Fruit fly (Drosophila melanogaster) whole organism, embryonic: Measurements from ENCODE around the gene CG7685.

Experiments used
- Asciz ChIP-seq: fragments of 200-800 bp; sonication (Bioruptor generic); optimal IDR thresholded peaks from 2 replicates; lab custom pipeline; 2017; ENCODE audit warnings: missing biosample characterization, mild to moderate bottlenecking, missing genetic modification characterization, missing genetic modification reagents
- CG1024 ChIP-seq: fragments of 200-800 bp; sonication (Bioruptor generic); IDR thresholded peaks from 2 replicates; pipeline ENCODE4 v1.3.6; 2022; ENCODE audit warnings: missing biosample characterization, missing genetic modification characterization
- CG11696 ChIP-seq: fragments of 200-800 bp; sonication (Bioruptor generic); IDR thresholded peaks from 2 replicates; pipeline ENCODE4 v1.3.6; 2022; ENCODE audit warnings: missing biosample characterization, missing genetic modification characterization
- CG12071 ChIP-seq: fragments of 200-800 bp; sonication (Bioruptor generic); optimal IDR thresholded peaks from 3 replicates; lab custom pipeline; 2018; ENCODE audit warnings: missing biosample characterization, mild to moderate bottlenecking, missing genetic modification characterization
- CG12155 ChIP-seq: fragments of 200-800 bp; sonication (Bioruptor generic); optimal IDR thresholded peaks from 3 replicates; lab custom pipeline; 2016; ENCODE audit warnings: missing biosample characterization, missing genetic modification characterization
- CG13123 ChIP-seq: fragments of 200-800 bp; sonication (Bioruptor generic); optimal IDR thresholded peaks from 2 replicates; lab custom pipeline; 2016; ENCODE audit warnings: missing biosample characterization, missing genetic modification characterization
- CG13775 ChIP-seq: fragments of 200-800 bp; sonication (Bioruptor generic); optimal IDR thresholded peaks from 3 replicates; lab custom pipeline; 2017; ENCODE audit warnings: missing biosample characterization, mild to moderate bottlenecking, missing genetic modification characterization
- CG15269 ChIP-seq: fragments of 200-800 bp; sonication (Bioruptor generic); optimal IDR thresholded peaks from 2 replicates; lab custom pipeline; 2018; ENCODE audit warnings: missing biosample characterization, mild to moderate bottlenecking, missing genetic modification characterization, moderate library complexity
- CG15514 ChIP-seq: fragments of 200-800 bp; sonication (Bioruptor generic); optimal IDR thresholded peaks from 3 replicates; lab custom pipeline; 2017; ENCODE audit warnings: missing biosample characterization, missing genetic modification characterization, mild to moderate bottlenecking, moderate library complexity, missing genetic modification reagents
- CG16779 ChIP-seq: fragments of 200-800 bp; sonication (Bioruptor generic); IDR thresholded peaks from 2 replicates; pipeline ENCODE4 v1.3.6; 2022; ENCODE audit warnings: missing biosample characterization, missing genetic modification characterization
- CG1792 ChIP-seq: fragments of 200-800 bp; sonication (Bioruptor generic); optimal IDR thresholded peaks from 2 replicates; lab custom pipeline; 2016; ENCODE audit warnings: missing biosample characterization, missing genetic modification characterization
- CG1832 ChIP-seq: fragments of 200-800 bp; sonication (Bioruptor generic); optimal IDR thresholded peaks from 2 replicates; lab custom pipeline; 2017; ENCODE audit warnings: missing biosample characterization, mild to moderate bottlenecking, missing genetic modification characterization, inconsistent platforms
- CG2129 ChIP-seq: fragments of 200-800 bp; sonication (Bioruptor generic); IDR thresholded peaks from 2 replicates; pipeline ENCODE4 v1.3.6; 2022; ENCODE audit warnings: missing biosample characterization, missing genetic modification characterization; ENCODE audit not compliant: partially characterized antibody
- CG2202 ChIP-seq: fragments of 200-800 bp; sonication (Bioruptor generic); optimal IDR thresholded peaks from 2 replicates; lab custom pipeline; 2018; ENCODE audit warnings: missing biosample characterization, mild to moderate bottlenecking, missing genetic modification characterization
- CG31441 ChIP-seq: fragments of 200-800 bp; sonication (Bioruptor generic); IDR thresholded peaks from 2 replicates; pipeline ENCODE4 v1.3.6; 2022; ENCODE audit warnings: missing biosample characterization, missing genetic modification characterization
- CG3726 ChIP-seq: fragments of 200-800 bp; sonication (Bioruptor generic); IDR thresholded peaks from 3 replicates; pipeline ENCODE4, ENCODE4 v1.3.6; 2022; ENCODE audit warnings: missing biosample characterization, missing genetic modification characterization
- CG4328 ChIP-seq: fragments of 200-800 bp; sonication (Bioruptor generic); optimal IDR thresholded peaks from 3 replicates; lab custom pipeline; 2017; ENCODE audit warnings: missing biosample characterization, missing genetic modification reagents, missing genetic modification characterization
- CG7271 ChIP-seq: fragments of 200-800 bp; sonication (Bioruptor generic); optimal IDR thresholded peaks from 2 replicates; lab custom pipeline; 2018; ENCODE audit warnings: missing biosample characterization, mild to moderate bottlenecking, missing genetic modification characterization, moderate library complexity
- CG7786 ChIP-seq: fragments of 200-800 bp; sonication (Bioruptor generic); optimal IDR thresholded peaks from 2 replicates; lab custom pipeline; 2016; ENCODE audit warnings: missing biosample characterization, missing genetic modification characterization
- CG9727 ChIP-seq: fragments of 200-800 bp; sonication (Bioruptor generic); optimal IDR thresholded peaks from 3 replicates; lab custom pipeline; 2017; ENCODE audit warnings: missing biosample characterization, mild to moderate bottlenecking, missing genetic modification characterization
- CG9817 ChIP-seq: fragments of 200-800 bp; sonication (Bioruptor generic); optimal IDR thresholded peaks from 2 replicates; lab custom pipeline; 2018; ENCODE audit warnings: missing biosample characterization, mild to moderate bottlenecking, missing genetic modification characterization, moderate library complexity
- D19A ChIP-seq: fragments of 200-800 bp; optimal IDR thresholded peaks from 3 replicates; lab custom pipeline; 2019; ENCODE audit warnings: missing biosample characterization, mild to moderate bottlenecking, missing genetic modification characterization, moderate library complexity
- E2f2 ChIP-seq: fragments of 200-800 bp; sonication (Bioruptor generic); IDR thresholded peaks from 2 replicates; pipeline ENCODE4 v1.3.6; 2022; ENCODE audit warnings: missing biosample characterization, missing genetic modification characterization
- Eip74EF ChIP-seq, 2 experiments: fragments of 200-800 bp in 1 of 2; fragments of >200 bp in 1 of 2; sonication (Bioruptor generic) in 1 of 2; optimal IDR thresholded peaks; 2 replicates each; lab custom pipeline; 2017 to 2019; ENCODE audit warnings: missing biosample characterization in 2 of 2, missing genetic modification characterization in 2 of 2, mild to moderate bottlenecking in 1 of 2, moderate library complexity in 1 of 2
- HLH54F ChIP-seq: fragments of 200-800 bp; sonication (Bioruptor generic); optimal IDR thresholded peaks from 3 replicates; lab custom pipeline; 2016; ENCODE audit warnings: missing biosample characterization, missing genetic modification characterization
- Hmx ChIP-seq: fragments of 200-800 bp; sonication (Bioruptor generic); optimal IDR thresholded peaks from 2 replicates; lab custom pipeline; 2016; ENCODE audit warnings: missing biosample characterization, missing genetic modification characterization
- Kr ChIP-seq: fragments of 200-800 bp; sonication (Bioruptor generic); optimal IDR thresholded peaks from 2 replicates; lab custom pipeline; 2017; ENCODE audit warnings: missing biosample characterization, mild to moderate bottlenecking, missing genetic modification characterization
- Lpt ChIP-seq: fragments of >200 bp; optimal IDR thresholded peaks from 2 replicates; lab custom pipeline; 2018; ENCODE audit warnings: missing biosample characterization, missing genetic modification characterization
- MTF-1 ChIP-seq: fragments of 200-800 bp; sonication (Bioruptor generic); optimal IDR thresholded peaks from 2 replicates; lab custom pipeline; 2018; ENCODE audit warnings: missing biosample characterization, mild to moderate bottlenecking, missing genetic modification characterization, borderline replicate concordance
- Meics ChIP-seq: fragments of 200-800 bp; sonication (Bioruptor generic); optimal IDR thresholded peaks from 2 replicates; lab custom pipeline; 2017; ENCODE audit warnings: missing biosample characterization, mild to moderate bottlenecking, missing genetic modification characterization
- Myb ChIP-seq: fragments of 200-800 bp; sonication (Bioruptor generic); optimal IDR thresholded peaks from 2 replicates; lab custom pipeline; 2016; ENCODE audit warnings: missing biosample characterization, missing genetic modification characterization
- NK7.1 ChIP-seq: fragments of 200-800 bp; sonication (Bioruptor generic); optimal IDR thresholded peaks from 3 replicates; lab custom pipeline; 2016; ENCODE audit warnings: missing biosample characterization, missing genetic modification characterization
- NfI ChIP-seq: fragments of 200-800 bp; sonication (Bioruptor generic); optimal IDR thresholded peaks from 3 replicates; lab custom pipeline; 2018; ENCODE audit warnings: missing biosample characterization, mild to moderate bottlenecking, missing genetic modification characterization, moderate library complexity
- Spps ChIP-seq: fragments of 200-800 bp; sonication (Bioruptor generic); optimal IDR thresholded peaks from 2 replicates; lab custom pipeline; 2018; ENCODE audit warnings: missing biosample characterization, mild to moderate bottlenecking, missing genetic modification characterization
- Sry-δ ChIP-seq: fragments of 200-800 bp; sonication (Bioruptor generic); optimal IDR thresholded peaks from 2 replicates; lab custom pipeline; 2016; ENCODE audit warnings: missing biosample characterization, missing genetic modification characterization
- Tbp ChIP-seq: fragments of >200 bp; optimal IDR thresholded peaks from 2 replicates; lab custom pipeline; 2018; ENCODE audit warnings: missing biosample characterization, missing genetic modification characterization
- ap ChIP-seq: fragments of 200-800 bp; sonication (Bioruptor generic); IDR thresholded peaks from 2 replicates; pipeline ENCODE4 v1.3.6; 2022; ENCODE audit warnings: missing biosample characterization, missing genetic modification characterization
- ash1 ChIP-seq: fragments of 200-800 bp; sonication (Bioruptor generic); optimal IDR thresholded peaks from 2 replicates; lab custom pipeline; 2018; ENCODE audit warnings: missing biosample characterization, mild to moderate bottlenecking, missing genetic modification characterization
- chif ChIP-seq, 2 experiments: fragments of 200-800 bp; sonication (Bioruptor generic); optimal IDR thresholded peaks; 3 replicates each; lab custom pipeline; 2016; ENCODE audit warnings: missing biosample characterization in 2 of 2, missing genetic modification characterization in 2 of 2
- chinmo ChIP-seq: fragments of 200-800 bp; sonication (Bioruptor generic); IDR thresholded peaks from 4 replicates; pipeline ENCODE4 v1.3.6; 2022; ENCODE audit warnings: missing biosample characterization, missing genetic modification characterization; ENCODE audit not compliant: partially characterized antibody
- croc ChIP-seq: fragments of 200-800 bp; sonication (Bioruptor generic); conservative IDR thresholded peaks from 3 replicates; pipeline ENCODE4 v1.3.6; 2022; ENCODE audit warnings: missing biosample characterization, missing genetic modification characterization
- mirr ChIP-seq: fragments of 200-800 bp; sonication (Bioruptor generic); optimal IDR thresholded peaks from 3 replicates; lab custom pipeline; 2018; ENCODE audit warnings: missing biosample characterization, mild to moderate bottlenecking, missing genetic modification characterization
- nom ChIP-seq: fragments of 200-800 bp; sonication (Bioruptor generic); optimal IDR thresholded peaks from 2 replicates; lab custom pipeline; 2017; ENCODE audit warnings: missing biosample characterization, missing genetic modification characterization, mild to moderate bottlenecking, moderate library complexity, missing genetic modification reagents
- pfk ChIP-seq: fragments of 200-800 bp; sonication (Bioruptor generic); optimal IDR thresholded peaks from 2 replicates; lab custom pipeline; 2018; ENCODE audit warnings: missing biosample characterization, mild to moderate bottlenecking, missing genetic modification characterization, moderate library complexity
- pho ChIP-seq: fragments of 200-800 bp; sonication (Bioruptor generic); optimal IDR thresholded peaks from 2 replicates; lab custom pipeline; 2016; ENCODE audit warnings: missing biosample characterization, missing genetic modification characterization
- repo ChIP-seq: fragments of 200-800 bp; sonication (Bioruptor generic); optimal IDR thresholded peaks from 2 replicates; lab custom pipeline; 2016; ENCODE audit warnings: missing biosample characterization, missing genetic modification characterization
- tx ChIP-seq: fragments of 200-800 bp; sonication (Bioruptor generic); optimal IDR thresholded peaks from 2 replicates; lab custom pipeline; 2016; ENCODE audit warnings: missing biosample characterization, missing genetic modification characterization
- wor ChIP-seq: fragments of 200-800 bp; sonication (Bioruptor generic); IDR thresholded peaks from 2 replicates; pipeline ENCODE4 v1.3.6; 2022; ENCODE audit warnings: missing biosample characterization, missing genetic modification characterization
- z ChIP-seq: fragments of 200-800 bp; sonication (Bioruptor generic); IDR thresholded peaks from 3 replicates; pipeline ENCODE4 v1.3.6; 2022; ENCODE audit warnings: missing biosample characterization, missing genetic modification characterization

Gene CG7685

DNA sequence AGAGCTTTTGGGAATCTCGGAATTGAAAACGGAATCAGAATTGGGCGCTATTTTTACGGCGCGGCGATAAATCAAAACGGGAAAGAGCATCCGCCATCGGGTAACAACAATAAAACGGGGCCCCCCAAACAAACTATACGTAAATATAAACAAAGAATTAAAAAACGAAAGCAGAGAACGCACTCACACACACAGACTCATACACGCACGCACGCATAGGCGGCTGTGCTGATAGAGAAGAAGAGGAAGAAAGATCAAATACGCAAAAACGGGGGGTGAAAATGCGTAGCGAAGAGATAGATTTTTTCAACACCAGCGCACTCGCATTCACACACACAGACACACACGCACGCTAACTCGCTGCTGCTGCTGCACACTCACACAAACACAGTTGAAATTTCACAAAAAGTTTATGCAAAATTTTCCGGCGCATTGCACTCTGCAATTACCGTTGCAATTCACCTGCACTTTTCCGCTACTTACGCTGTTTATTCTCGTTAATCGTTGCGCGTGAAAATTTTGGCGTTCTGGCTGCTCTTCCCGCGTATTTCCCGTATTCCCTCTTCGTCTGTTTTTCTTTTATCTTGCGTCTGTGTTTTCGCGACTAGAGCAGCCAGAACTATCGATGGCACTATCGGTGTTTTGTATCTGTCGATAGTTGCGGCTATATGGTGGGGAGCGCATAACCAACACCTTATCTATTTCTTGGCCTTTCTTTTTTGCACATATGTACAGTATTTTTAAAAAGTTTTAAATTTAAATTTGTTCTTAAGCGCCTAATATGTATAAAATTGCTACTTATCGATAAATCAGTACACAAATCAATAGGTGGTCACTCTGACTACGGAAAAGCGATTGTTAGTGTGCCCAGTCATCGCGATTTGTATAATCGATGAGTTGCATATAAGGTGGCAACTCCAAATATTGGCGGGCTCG lies 7.8 kb downstream of the CG7685 start, which contains the start of gene CG31122 (continued):
- peak in 1 of 2 experiments; percentile 42 for TF ChIP-seq chif (GFP tag; optimal IDR thresholded peaks at IDR 0.05; lab: Kevin White, UChicago)
- TF ChIP-seq CG9817 (tag; lab: Kevin White, UChicago), result peak; percentile 59
- peak; percentile 36; the same call in 1 of the 2 replicates for TF ChIP-seq CG31441 (GFP tag; lab: Robert Waterston, UW)
- no peak for TF ChIP-seq repo (GFP tag; lab: Kevin White, UChicago)
- TF ChIP-seq Spps (tag; lab: Kevin White, UChicago), result no peak
- TF ChIP-seq NfI (GFP tag; lab: Kevin White, UChicago), result no peak
- no peak for TF ChIP-seq Hmx
- no peak for TF ChIP-seq CG16779
- no peak for TF ChIP-seq Kr (GFP tag; lab: Kevin White, UChicago)
- TF ChIP-seq E2f2 (GFP tag; lab: Robert Waterston, UW), result peak; percentile 91
- TF ChIP-seq pho (GFP tag; lab: Kevin White, UChicago), result peak; percentile 62
- peak; percentile 96 for TF ChIP-seq D19A (tag; lab: Kevin White, UChicago)
- TF ChIP-seq chinmo (GFP tag; lab: Robert Waterston, UW), result peak; percentile 97
- no peak for TF ChIP-seq CG4328 (GFP tag; lab: Kevin White, UChicago)
- TF ChIP-seq CG3726, result no peak
- TF ChIP-seq CG11696 (GFP tag; lab: Robert Waterston, UW), result no peak
- peak; percentile 28 for TF ChIP-seq CG13123
- TF ChIP-seq pfk, result no peak
- TF ChIP-seq ap (GFP tag; lab: Robert Waterston, UW), result no peak
- peak; percentile 39 for TF ChIP-seq Lpt
- TF ChIP-seq CG15514, result peak; percentile 67
- no peak for TF ChIP-seq CG1024 (GFP tag; lab: Robert Waterston, UW)
- TF ChIP-seq Meics (GFP tag; lab: Kevin White, UChicago), result peak; percentile 8
- TF ChIP-seq CG1832 (GFP tag; lab: Kevin White, UChicago), result no peak
- peak; percentile 57 for TF ChIP-seq CG7786
- TF ChIP-seq HLH54F (GFP tag; lab: Kevin White, UChicago), result peak; percentile 70
- TF ChIP-seq CG1792, result peak; percentile 47
- no peak for TF ChIP-seq CG9727 (GFP tag; lab: Kevin White, UChicago)
- TF ChIP-seq z, result no peak
- no peak for TF ChIP-seq CG12071
- no peak for TF ChIP-seq nom (GFP tag; lab: Kevin White, UChicago)
- no peak for TF ChIP-seq Eip74EF (GFP tag; optimal IDR thresholded peaks at IDR 0.05; lab: Kevin White, UChicago)
- TF ChIP-seq Asciz, result no peak
- peak; percentile 98 for TF ChIP-seq CG2129 (GFP tag; lab: Robert Waterston, UW)
- peak; percentile 53 for TF ChIP-seq CG12155 (GFP tag; lab: Kevin White, UChicago)
- TF ChIP-seq croc, result no peak
- TF ChIP-seq CG15269, result no peak
- no peak for TF ChIP-seq CG2202 (tag; lab: Kevin White, UChicago)
- no peak for TF ChIP-seq wor
- TF ChIP-seq tx (GFP tag; lab: Kevin White, UChicago), result peak; percentile 0
- no peak for TF ChIP-seq Tbp (GFP tag; lab: Kevin White, UChicago)
- TF ChIP-seq mirr, result no peak
- TF ChIP-seq CG13775 (GFP tag; lab: Kevin White, UChicago), result peak; percentile 47
- no peak for TF ChIP-seq NK7.1
- TF ChIP-seq CG7271, result no peak
- TF ChIP-seq Sry-δ (GFP tag; lab: Kevin White, UChicago), result peak; percentile 96
- TF ChIP-seq Myb (GFP tag; lab: Kevin White, UChicago), result peak; percentile 46
- no peak for TF ChIP-seq ash1 (GFP tag; lab: Kevin White, UChicago)
- no peak for TF ChIP-seq MTF-1
